Worm (Caenorhabditis elegans) whole organism, L4 larva: ENCODE results near the gene srab-18.

Experiments used
- aly-2 ChIP-seq: sonication (generic microtip); optimal IDR thresholded peaks from 2 replicates; lab custom pipeline; 2018; ENCODE audit warnings: missing biosample characterization, missing genetic modification characterization
- ama-1 ChIP-seq: fragments of 150-350 bp; optimal IDR thresholded peaks from 2 replicates; lab custom pipeline; 2014; ENCODE audit warnings: inconsistent platforms, mixed read lengths
- ceh-82 ChIP-seq: sonication (generic microtip); optimal IDR thresholded peaks from 2 replicates; lab custom pipeline; 2017; ENCODE audit warnings: missing biosample characterization, missing genetic modification characterization
- dmd-6 ChIP-seq: fragments of 200-800 bp; sonication (Bioruptor generic); IDR thresholded peaks from 2 replicates; pipeline ENCODE4 v1.3.6; 2022; ENCODE audit warnings: missing genetic modification reagents, missing genetic modification characterization, missing compliant biosample characterization
- egl-27 ChIP-seq: sonication (generic microtip); optimal IDR thresholded peaks from 3 replicates; lab custom pipeline; 2017; ENCODE audit warnings: missing biosample characterization, missing genetic modification reagents, missing genetic modification characterization
- mep-1 ChIP-seq: fragments of 150-350 bp; sonication (generic microtip); optimal IDR thresholded peaks from 3 replicates; lab custom pipeline; 2014; ENCODE audit warnings: missing biosample characterization, missing genetic modification characterization
- mes-2 ChIP-seq: sonication (generic microtip); optimal IDR thresholded peaks from 2 replicates; lab custom pipeline; 2016; ENCODE audit warnings: missing genotype, mild to moderate bottlenecking, missing genetic modification characterization, missing compliant biosample characterization; ENCODE audit not compliant: poor library complexity, severe bottlenecking
- ztf-11 ChIP-seq: fragments of 150-350 bp; optimal IDR thresholded peaks from 2 replicates; lab custom pipeline; 2014; ENCODE audit warnings: missing biosample characterization, missing genetic modification characterization

ce11 chrV:9837679-9838078 lies 33.6 kb downstream of the srab-18 start, which contains the start of gene srsx-21:
- TF ChIP-seq egl-27 (tag; lab: Kevin White, UChicago) = no peak
- no peak for TF ChIP-seq ztf-11 (tag; lab: Kevin White, UChicago)
- no peak for TF ChIP-seq mes-2
- TF ChIP-seq aly-2 (tag; lab: Kevin White, UChicago) = no peak
- no peak for TF ChIP-seq ceh-82
- TF ChIP-seq dmd-6 = no peak
- no peak for TF ChIP-seq mep-1 (tag; lab: Kevin White, UChicago)
- TF ChIP-seq ama-1 (lab: Kevin White, UChicago) = no peak
